Worm (Caenorhabditis elegans) whole organism, L4/young adult: ENCODE data around the gene madf-3.

Experiments
- W03F9.2 ChIP-seq: fragments of 150-350 bp; optimal IDR thresholded peaks from 2 replicates; lab custom pipeline; 2014; ENCODE audit warnings: missing biosample characterization, missing genetic modification characterization
- him-1 ChIP-seq: sonication (generic microtip); optimal IDR thresholded peaks from 2 replicates; lab custom pipeline; 2016; ENCODE audit warnings: missing genotype, missing genetic modification reagents, missing genetic modification characterization, missing compliant biosample characterization

ce11 chrII:4326420-4326819 is 8.1 kb upstream of the madf-3 start, which contains the start of gene pfd-2:
- TF ChIP-seq W03F9.2 (tag; lab: Kevin White, UChicago) = no peak
- no peak for TF ChIP-seq him-1 (tag; lab: Kevin White, UChicago)
